Worm (Caenorhabditis elegans): ENCODE results near the gene jip-1.
"Not testable (repeated sequence)": the region's sequence is repeated elsewhere in the genome, so short reads cannot be mapped to it uniquely, and the experiment has no call there.

- TF ChIP-seq him-1, dao-5 (tag; optimal IDR thresholded peaks at IDR 0.05): not testable (repeated sequence)
These were observed 48.4 kb upstream of the jip-1 start, which contains the start of gene srz-63 for ce11 chrII:1278350-1278749.
